Worm (Caenorhabditis elegans): ENCODE measurements around the gene ttr-13.

- TF ChIP-seq nhr-129 (tag; optimal IDR thresholded peaks at IDR 0.05) (no peak), gmeb-1 (tag; optimal IDR thresholded peaks at IDR 0.05) (no peak), elt-3 (tag; optimal IDR thresholded peaks at IDR 0.05) (no peak), ZK546.5 (tag; optimal IDR thresholded peaks at IDR 0.05) (no peak), sem-4 (tag; optimal IDR thresholded peaks at IDR 0.05) (no peak), nhr-237 (tag; optimal IDR thresholded peaks at IDR 0.05) (no peak), ceh-16 (tag; optimal IDR thresholded peaks at IDR 0.05) (no peak), lin-13 (GFP tag; optimal IDR thresholded peaks at IDR 0.05) (no peak), zag-1 (tag; optimal IDR thresholded peaks at IDR 0.05) (no peak), lsy-2 (tag; optimal IDR thresholded peaks at IDR 0.05) (no peak), ceh-82 (tag; optimal IDR thresholded peaks at IDR 0.05) (no peak), fos-1 (tag; optimal IDR thresholded peaks at IDR 0.05) (peak; percentile 17), snpc-4 (tag; optimal IDR thresholded peaks at IDR 0.05) (no peak), lin-39 (tag; optimal IDR thresholded peaks at IDR 0.05) (no peak)
Observed at ce11 chrV:20660025-20660424, 23.3 kb upstream of the ttr-13 start, which contains the start of gene W01F3.2.
